Worm (Caenorhabditis elegans) whole organism, L1 larva: ENCODE results near the gene C36A4.10.

Source experiments
- alr-1 ChIP-seq: fragments of 200-800 bp; sonication (Bioruptor generic); optimal IDR thresholded peaks from 2 replicates; lab custom pipeline; 2018; ENCODE audit warnings: borderline replicate concordance, mild to moderate bottlenecking, missing genetic modification characterization, missing compliant biosample characterization
- nhr-11 ChIP-seq: fragments of 150-350 bp; optimal IDR thresholded peaks from 2 replicates; lab custom pipeline; 2014; ENCODE audit warnings: missing biosample characterization, missing genetic modification characterization
- nhr-237 ChIP-seq: fragments of 150-350 bp; optimal IDR thresholded peaks from 2 replicates; lab custom pipeline; 2014; ENCODE audit warnings: missing biosample characterization, missing genetic modification characterization

ce11 chrIII:3820134-3820533, 11.1 kb downstream of the C36A4.10 start:
- no peak for TF ChIP-seq nhr-11 (tag; lab: Kevin White, UChicago)
- TF ChIP-seq nhr-237 = no peak
- no peak for TF ChIP-seq alr-1
